Worm (Caenorhabditis elegans) whole organism, mixed stage, embryonic: Measurements from ENCODE around the gene math-40.
"Not testable (repeated sequence)": the region's sequence is repeated elsewhere in the genome, so short reads cannot be mapped to it uniquely, and the experiment has no call there.

Source experiments
- M03D4.4 ChIP-seq: sonication (generic microtip); optimal IDR thresholded peaks from 2 replicates; lab custom pipeline; 2017; ENCODE audit warnings: mild to moderate bottlenecking, missing genetic modification characterization, missing compliant biosample characterization
- bed-3 ChIP-seq: fragments of 200-800 bp; sonication (Bioruptor generic); optimal IDR thresholded peaks from 3 replicates; lab custom pipeline; 2018; ENCODE audit warnings: mild to moderate bottlenecking, missing genetic modification characterization, moderate library complexity, missing compliant biosample characterization
- blmp-1 ChIP-seq: fragments of 150-350 bp; optimal IDR thresholded peaks from 2 replicates; lab custom pipeline; 2014; ENCODE audit warnings: missing biosample characterization, missing genetic modification characterization
- ceh-39 ChIP-seq: fragments of 150-350 bp; optimal IDR thresholded peaks from 2 replicates; lab custom pipeline; 2014; ENCODE audit warnings: missing biosample characterization, missing genetic modification characterization
- ceh-43 ChIP-seq: fragments of 200-800 bp; sonication (Bioruptor generic); optimal IDR thresholded peaks from 2 replicates; lab custom pipeline; 2018; ENCODE audit warnings: mild to moderate bottlenecking, missing genetic modification characterization, moderate library complexity, missing compliant biosample characterization
- ceh-83 ChIP-seq: fragments of 200-800 bp; sonication (Bioruptor generic); optimal IDR thresholded peaks from 2 replicates; lab custom pipeline; 2018; ENCODE audit warnings: mild to moderate bottlenecking, missing genetic modification characterization, missing compliant biosample characterization
- ces-1 ChIP-seq: fragments of 150-350 bp; optimal IDR thresholded peaks from 2 replicates; lab custom pipeline; 2014; ENCODE audit warnings: missing biosample characterization, missing genetic modification reagents, missing genetic modification characterization
- cnd-1 ChIP-seq: fragments of 200-800 bp; sonication (Bioruptor generic); optimal IDR thresholded peaks from 2 replicates; lab custom pipeline; 2018; ENCODE audit warnings: mild to moderate bottlenecking, missing genetic modification characterization, missing compliant biosample characterization
- drap-1 ChIP-seq: fragments of 200-800 bp; sonication (Bioruptor generic); optimal IDR thresholded peaks from 3 replicates; lab custom pipeline; 2018; ENCODE audit warnings: mild to moderate bottlenecking, missing genetic modification characterization, missing compliant biosample characterization
- elt-3 ChIP-seq: fragments of 150-350 bp; optimal IDR thresholded peaks from 2 replicates; lab custom pipeline; 2014; ENCODE audit warnings: missing biosample characterization, missing genetic modification characterization
- flh-1 ChIP-seq: fragments of 200-800 bp; sonication (Bioruptor generic); optimal IDR thresholded peaks from 2 replicates; lab custom pipeline; 2018; ENCODE audit warnings: mild to moderate bottlenecking, missing genetic modification characterization, moderate library complexity, missing compliant biosample characterization
- ham-2 ChIP-seq: fragments of 200-800 bp; sonication (Bioruptor generic); optimal IDR thresholded peaks from 2 replicates; lab custom pipeline; 2018; ENCODE audit warnings: mild to moderate bottlenecking, missing genetic modification characterization, missing compliant biosample characterization
- lin-13 ChIP-seq: fragments of 150-350 bp; optimal IDR thresholded peaks from 2 replicates; lab custom pipeline; 2014; ENCODE audit warnings: missing biosample characterization, missing genetic modification characterization
- lin-32 ChIP-seq: fragments of 200-800 bp; sonication (Bioruptor generic); optimal IDR thresholded peaks from 2 replicates; lab custom pipeline; 2018; ENCODE audit warnings: mild to moderate bottlenecking, missing genetic modification characterization, missing compliant biosample characterization
- mab-5 ChIP-seq: fragments of 150-350 bp; optimal IDR thresholded peaks from 2 replicates; lab custom pipeline; 2014; ENCODE audit warnings: missing biosample characterization, missing genetic modification characterization
- mep-1 ChIP-seq: fragments of 150-350 bp; optimal IDR thresholded peaks from 2 replicates; lab custom pipeline; 2017; ENCODE audit warnings: missing biosample characterization, missing genetic modification reagents, missing genetic modification characterization, inconsistent platforms
- mls-2 ChIP-seq: sonication (generic microtip); optimal IDR thresholded peaks from 2 replicates; lab custom pipeline; 2016; ENCODE audit warnings: mild to moderate bottlenecking, missing genetic modification characterization, moderate library complexity, missing compliant biosample characterization
- nhr-12 ChIP-seq: fragments of 150-350 bp; optimal IDR thresholded peaks from 2 replicates; lab custom pipeline; 2014; ENCODE audit warnings: missing biosample characterization, missing genetic modification characterization
- nhr-2 ChIP-seq: fragments of 150-350 bp; optimal IDR thresholded peaks from 2 replicates; lab custom pipeline; 2014; ENCODE audit warnings: missing biosample characterization, missing genetic modification characterization
- nhr-237 ChIP-seq: fragments of 150-350 bp; optimal IDR thresholded peaks from 2 replicates; lab custom pipeline; 2014; ENCODE audit warnings: missing biosample characterization, missing genetic modification characterization
- nhr-28 ChIP-seq: fragments of 150-350 bp; optimal IDR thresholded peaks from 2 replicates; lab custom pipeline; 2014; ENCODE audit warnings: missing biosample characterization, missing genetic modification characterization
- nhr-76 ChIP-seq: sonication (generic microtip); optimal IDR thresholded peaks from 2 replicates; lab custom pipeline; 2017; ENCODE audit warnings: missing biosample characterization, missing genetic modification characterization
- sem-2 ChIP-seq: fragments of 200-800 bp; sonication (Bioruptor generic); optimal IDR thresholded peaks from 2 replicates; lab custom pipeline; 2018; ENCODE audit warnings: mild to moderate bottlenecking, missing genetic modification characterization, missing compliant biosample characterization
- snpc-4 ChIP-seq: fragments of 150-350 bp; optimal IDR thresholded peaks from 2 replicates; lab custom pipeline; 2014; ENCODE audit warnings: missing biosample characterization, missing genetic modification characterization
- tbx-8 ChIP-seq: fragments of 200-800 bp; sonication (Bioruptor generic); optimal IDR thresholded peaks from 2 replicates; lab custom pipeline; 2018; ENCODE audit warnings: mild to moderate bottlenecking, missing genetic modification characterization, moderate library complexity, missing compliant biosample characterization
- unc-39 ChIP-seq: fragments of 150-350 bp; optimal IDR thresholded peaks from 2 replicates; lab custom pipeline; 2014; ENCODE audit warnings: missing biosample characterization, missing genetic modification characterization
- unc-62 ChIP-seq: fragments of 150-350 bp; optimal IDR thresholded peaks from 2 replicates; lab custom pipeline; 2014; ENCODE audit warnings: missing biosample characterization, missing genetic modification reagents, missing genetic modification characterization
- zip-8 ChIP-seq: fragments of 150-350 bp; optimal IDR thresholded peaks from 2 replicates; lab custom pipeline; 2014; ENCODE audit warnings: missing biosample characterization, missing genetic modification characterization
- ztf-11 ChIP-seq: fragments of 150-350 bp; optimal IDR thresholded peaks from 2 replicates; lab custom pipeline; 2014; ENCODE audit warnings: missing biosample characterization, missing genetic modification characterization

Gene math-40

DNA sequence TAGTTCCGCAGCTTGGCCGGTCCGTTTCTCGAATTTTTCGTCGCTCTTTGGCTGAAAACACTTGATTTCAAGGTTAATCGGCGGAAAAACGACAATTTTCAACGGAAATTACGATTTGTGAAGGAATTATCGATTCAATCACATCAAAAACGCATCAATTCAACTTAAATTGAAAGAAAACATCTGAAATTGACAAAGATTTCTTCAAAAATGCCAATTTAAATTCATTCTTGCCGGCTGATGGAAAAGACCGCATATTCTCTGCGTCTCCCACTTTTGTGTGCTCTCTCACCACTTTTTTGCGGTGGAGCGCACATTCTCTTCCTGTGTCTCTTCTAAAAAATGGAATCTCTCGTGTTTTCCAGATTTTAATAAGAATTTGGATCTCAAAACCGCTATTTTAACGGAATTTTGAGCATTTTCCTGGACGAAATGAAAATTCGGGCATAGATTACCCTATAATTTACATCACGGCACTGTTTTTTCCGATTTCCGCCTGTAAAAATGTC lies 30.9 kb downstream of the math-40 start, which contains the start of gene C16C4.18:
Gene C16C4.18, minus strand, starts transcription at position 51 of the 509 bp plus-strand sequence.
- peak; percentile 2 for TF ChIP-seq mep-1 (tag; lab: Kevin White, UChicago)

DNA sequence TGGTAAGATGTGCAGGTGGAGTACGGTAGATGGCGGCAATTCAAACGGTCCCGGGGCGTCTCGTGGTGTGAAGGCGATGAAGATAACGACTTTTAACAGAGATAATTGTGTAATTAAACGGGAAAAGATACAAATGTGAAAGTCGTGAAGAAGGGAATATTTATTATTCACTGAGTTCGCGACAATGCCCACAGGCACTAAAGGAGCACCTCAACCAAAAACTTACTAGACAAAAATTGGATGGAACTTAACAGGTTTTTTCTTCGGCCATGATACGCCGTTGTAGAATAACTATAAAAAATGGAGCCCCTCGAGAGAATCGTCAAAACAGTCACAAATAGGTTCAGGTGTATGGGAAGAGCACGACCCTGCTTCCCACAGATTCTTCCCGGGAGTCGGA lies 31.9 kb downstream of the math-40 start, which contains the start of gene fbxb-98:
Gene fbxb-98, plus strand, starts transcription at position 301 of the 400 bp plus-strand sequence.
- TF ChIP-seq nhr-76 (tag; lab: Kevin White, UChicago); nhr-12 (tag; lab: Kevin White, UChicago); sem-2 (GFP tag; lab: Kevin White, UChicago): not testable (repeated sequence)
- TF ChIP-seq, all 35 proteins: peak for 0; not testable (repeated sequence) for 35

- TF ChIP-seq M03D4.4 (tag; lab: Kevin White, UChicago): no peak
- TF ChIP-seq ceh-39: no peak
- TF ChIP-seq snpc-4: no peak
- TF ChIP-seq nhr-2 (tag; lab: Kevin White, UChicago): no peak
- TF ChIP-seq mab-5 (tag; lab: Kevin White, UChicago): no peak
- no peak for TF ChIP-seq nhr-237 (tag; lab: Kevin White, UChicago)
- TF ChIP-seq unc-62 (GFP tag; lab: Kevin White, UChicago): no peak
- no peak for TF ChIP-seq nhr-28
- TF ChIP-seq ceh-43 (GFP tag; lab: Kevin White, UChicago): no peak
Measured at ce11 chrII:1864278-1864677, 33.8 kb downstream of the math-40 start, which contains the start of gene C16C4.17. C16C4.17 (plus strand) TSS chrII:1864578.

- no peak for TF ChIP-seq ceh-43 (GFP tag; lab: Kevin White, UChicago)
- TF ChIP-seq, all 35 proteins: peak for 0
Measured at ce11 chrII:1865683-1866431, 35.4 kb downstream of the math-40 start, which contains the start of gene math-15. math-15 (plus strand) TSS chrII:1866381.

DNA sequence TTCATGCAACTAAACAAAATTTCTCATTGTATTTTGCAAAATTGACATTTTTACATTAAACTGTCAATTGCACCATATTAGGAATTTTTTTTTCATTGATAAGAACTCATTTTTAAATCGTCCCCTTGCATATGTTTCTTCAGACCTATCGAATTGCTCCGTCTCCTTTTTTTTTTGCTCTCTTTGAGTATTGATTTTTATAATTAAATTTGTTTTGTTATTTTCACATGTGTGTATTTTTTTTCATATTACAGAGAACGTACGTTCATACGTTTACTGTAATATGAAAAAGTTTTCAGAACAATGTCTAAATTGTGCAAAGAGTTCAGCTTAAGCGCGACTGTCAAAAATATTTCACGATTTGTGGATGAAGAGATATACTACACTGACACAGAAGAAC lies 38.7 kb downstream of the math-40 start, which contains the start of gene math-14:
Gene math-14, plus strand, starts transcription at position 301 of the 400 bp plus-strand sequence.
- TF ChIP-seq nhr-28 (no peak), M03D4.4 (tag; lab: Kevin White, UChicago) (no peak), elt-3 (no peak), ces-1 (GFP tag; lab: Kevin White, UChicago) (no peak), zip-8 (tag; lab: Kevin White, UChicago) (no peak), ham-2 (GFP tag; lab: Kevin White, UChicago) (no peak), nhr-2 (tag; lab: Kevin White, UChicago) (no peak), ztf-11 (no peak), lin-32 (GFP tag; lab: Kevin White, UChicago) (no peak), unc-62 (GFP tag; lab: Kevin White, UChicago) (no peak), mep-1 (tag; lab: Kevin White, UChicago) (no peak), snpc-4 (no peak), unc-39 (tag; lab: Kevin White, UChicago) (no peak), mls-2 (no peak)

ce11 chrII:1870875-1871592 lies 40.6 kb downstream of the math-40 start, which contains the start of gene math-10:
math-10 (plus strand) TSS chrII:1871542.
- TF ChIP-seq lin-32 (GFP tag; lab: Kevin White, UChicago): no peak
- TF ChIP-seq nhr-28: no peak
- no peak for TF ChIP-seq drap-1 (GFP tag; lab: Kevin White, UChicago)
- no peak for TF ChIP-seq ceh-39
- no peak for TF ChIP-seq unc-39 (tag; lab: Kevin White, UChicago)

DNA sequence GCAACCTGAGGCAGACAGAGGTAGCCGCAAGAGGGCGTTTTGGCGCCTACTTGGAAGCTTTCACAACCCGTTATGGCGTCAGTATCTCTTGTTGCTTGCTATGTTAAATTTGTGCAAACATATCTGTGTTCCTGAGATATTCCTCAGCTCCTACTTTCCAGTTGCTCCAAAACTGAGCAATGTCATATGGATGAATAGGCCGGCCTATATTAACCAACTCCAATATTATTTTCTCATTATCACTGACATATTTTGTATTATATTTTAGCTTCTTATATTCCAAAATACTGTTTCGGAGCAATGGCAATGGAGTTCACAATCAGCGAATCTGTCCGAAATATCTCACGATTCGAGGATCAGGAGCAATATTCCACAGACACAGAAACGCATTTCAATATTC lies 45.2 kb downstream of the math-40 start, which contains the start of gene math-13:
Gene math-13, plus strand, starts transcription at position 301 of the 400 bp plus-strand sequence.
- TF ChIP-seq lin-13 (tag; lab: Kevin White, UChicago) (no peak), mab-5 (tag; lab: Kevin White, UChicago) (no peak), sem-2 (GFP tag; lab: Kevin White, UChicago) (no peak), blmp-1 (no peak), lin-32 (GFP tag; lab: Kevin White, UChicago) (no peak), ceh-39 (no peak), bed-3 (no peak), cnd-1 (tag; lab: Kevin White, UChicago) (no peak), drap-1 (GFP tag; lab: Kevin White, UChicago) (no peak), mls-2 (no peak), zip-8 (tag; lab: Kevin White, UChicago) (no peak), elt-3 (no peak), tbx-8 (GFP tag; lab: Kevin White, UChicago) (no peak), nhr-28 (no peak), M03D4.4 (tag; lab: Kevin White, UChicago) (no peak), nhr-12 (tag; lab: Kevin White, UChicago) (no peak), flh-1 (GFP tag; lab: Kevin White, UChicago) (no peak), ceh-83 (GFP tag; lab: Kevin White, UChicago) (no peak)
